Fruit fly (Drosophila melanogaster) Kc167 (cell line): ENCODE measurements around the gene CG8191.

Source experiments
- Myc ChIP-seq: fragments of >200 bp; optimal IDR thresholded peaks from 2 replicates; lab custom pipeline; 2017; ENCODE audit warnings: missing external identifiers
- Sin3A ChIP-seq: fragments of >200 bp; optimal IDR thresholded peaks from 2 replicates; lab custom pipeline; 2018; ENCODE audit warnings: missing external identifiers
- h ChIP-seq: fragments of >200 bp; optimal IDR thresholded peaks from 3 replicates; lab custom pipeline; 2018; ENCODE audit warnings: missing external identifiers
- psq ChIP-seq: fragments of >200 bp; optimal IDR thresholded peaks from 2 replicates; lab custom pipeline; 2017; ENCODE audit warnings: missing external identifiers

DNA sequence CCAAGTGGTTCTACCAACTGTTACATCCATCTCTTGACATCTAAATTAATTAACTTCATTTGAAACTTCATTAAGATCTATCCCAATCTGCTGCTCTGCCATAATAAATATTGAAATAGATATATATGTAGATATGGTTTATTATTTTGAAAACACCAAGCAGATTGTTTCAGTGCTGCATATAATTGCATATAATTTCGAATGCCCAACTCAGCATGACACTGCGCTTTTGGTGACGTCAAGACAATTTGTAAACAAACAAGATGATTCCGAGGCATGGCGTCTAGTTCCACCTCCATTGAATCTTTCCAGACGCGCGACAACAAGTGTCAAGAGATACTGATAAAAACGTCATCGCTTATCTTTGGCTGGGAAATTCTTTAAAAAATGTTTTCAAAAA, 8.9 kb downstream of the CG8191 start:
- TF ChIP-seq psq (lab: Kevin White, UChicago) (no peak), h (lab: Kevin White, UChicago) (no peak), Sin3A (lab: Kevin White, UChicago) (no peak), Myc (lab: Kevin White, UChicago) (no peak)
